Fruit fly (Drosophila melanogaster): ENCODE measurements around the gene CG31735.

CG31735 gene

DNA sequence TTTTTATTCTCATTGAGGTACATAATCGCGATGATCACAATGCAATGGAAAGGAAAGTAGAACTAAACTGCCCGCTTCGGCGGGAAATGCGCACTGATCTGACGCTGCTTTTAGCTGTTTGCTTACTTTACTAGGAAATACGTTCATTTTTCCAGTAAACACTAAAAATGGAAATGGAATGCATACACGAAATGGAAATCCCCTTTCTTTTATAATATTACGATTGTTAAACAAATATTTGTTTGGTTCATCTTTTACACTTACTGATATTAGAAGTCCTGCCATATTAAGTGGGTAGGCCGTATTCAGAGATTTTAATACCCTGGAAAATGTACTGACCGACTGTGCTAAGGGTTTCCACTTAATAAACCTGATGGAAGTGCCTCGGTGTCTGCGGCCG is 5.2 kb downstream of the CG31735 start, which contains the start of gene CG31823:
Gene CG31823, minus strand, starts transcription at position 101 of the 400 bp plus-strand sequence.
- no peak for TF ChIP-seq CG11294 (GFP tag; IDR thresholded peaks at IDR 0.05)
- TF ChIP-seq net (GFP tag; optimal IDR thresholded peaks at IDR 0.05): no peak
- TF ChIP-seq CG9139 (GFP tag; optimal IDR thresholded peaks at IDR 0.05): no peak
- no peak for TF ChIP-seq Sox102F (GFP tag; optimal IDR thresholded peaks at IDR 0.05)
- no peak for TF ChIP-seq CG3032 (tag; optimal IDR thresholded peaks at IDR 0.05)

dm6 chr2L:15902310-15902709 is 7.1 kb downstream of the CG31735 start, which contains the start of gene CG31821:
Gene CG31821 (minus strand): TSS chr2L:15902410.
- TF ChIP-seq CG9139 (GFP tag; optimal IDR thresholded peaks at IDR 0.05): no peak
- TF ChIP-seq CG10631 (GFP tag; optimal IDR thresholded peaks at IDR 0.05): no peak

dm6 chr2L:15903725-15904124 is 8.5 kb downstream of the CG31735 start:
- TF ChIP-seq CG10631 (GFP tag; optimal IDR thresholded peaks at IDR 0.05): no peak
- TF ChIP-seq net (GFP tag; optimal IDR thresholded peaks at IDR 0.05): no peak
- no peak for TF ChIP-seq CG8632 (GFP tag; optimal IDR thresholded peaks at IDR 0.05)
- TF ChIP-seq achi (GFP tag; optimal IDR thresholded peaks at IDR 0.05): no peak
- no peak for TF ChIP-seq CG11762 (GFP tag; optimal IDR thresholded peaks at IDR 0.05; ENCODE audit: insufficient read depth)
- TF ChIP-seq pdm3 (GFP tag; optimal IDR thresholded peaks at IDR 0.05): no peak
- no peak for TF ChIP-seq Lpt (GFP tag; optimal IDR thresholded peaks at IDR 0.05)
- no peak for TF ChIP-seq Sox14 (GFP tag; optimal IDR thresholded peaks at IDR 0.05)
- no peak for TF ChIP-seq CG8119 (GFP tag; IDR thresholded peaks at IDR 0.05)
- TF ChIP-seq Ets21C (GFP tag; optimal IDR thresholded peaks at IDR 0.05): no peak
- TF ChIP-seq lz (GFP tag; optimal IDR thresholded peaks at IDR 0.05): no peak
- TF ChIP-seq CG3032 (tag; optimal IDR thresholded peaks at IDR 0.05): no peak
- TF ChIP-seq Hr4 (GFP tag; optimal IDR thresholded peaks at IDR 0.05): no peak
- no peak for TF ChIP-seq Blimp-1 (GFP tag; optimal IDR thresholded peaks at IDR 0.05)

- peak; percentile 32 for TF ChIP-seq CG3919 (GFP tag; optimal IDR thresholded peaks at IDR 0.05)
- TF ChIP-seq spab (GFP tag; optimal IDR thresholded peaks at IDR 0.05): no peak
- TF ChIP-seq Eip78C (GFP tag): peak; percentile 67
- TF ChIP-seq CG1621 (tag; optimal IDR thresholded peaks at IDR 0.05): no peak
- TF ChIP-seq svp (GFP tag): no peak
- TF ChIP-seq dsx (GFP tag; optimal IDR thresholded peaks at IDR 0.05; ENCODE audit: poor library complexity, severe bottlenecking): peak; percentile 78
These were observed 12.1 kb downstream of the CG31735 start for dm6 chr2L:15907358-15907757.

dm6 chr2L:15908086-15908485 is 12.8 kb downstream of the CG31735 start:
- TF ChIP-seq vri (GFP tag; optimal IDR thresholded peaks at IDR 0.05): peak; percentile 83
- no peak for TF ChIP-seq Gug (GFP tag; IDR thresholded peaks at IDR 0.05)
- no peak for TF ChIP-seq Lpt (GFP tag; optimal IDR thresholded peaks at IDR 0.05)
- TF ChIP-seq svp (GFP tag): peak; percentile 84
- peak; percentile 34 for TF ChIP-seq CG31627 (GFP tag; optimal IDR thresholded peaks at IDR 0.05)
- peak; percentile 18 for TF ChIP-seq CG1621 (tag; optimal IDR thresholded peaks at IDR 0.05)
- no peak for TF ChIP-seq acj6 (GFP tag; optimal IDR thresholded peaks at IDR 0.05)
- TF ChIP-seq Hr39 (GFP tag; optimal IDR thresholded peaks at IDR 0.05): peak; percentile 18
- TF ChIP-seq pdm3 (GFP tag; optimal IDR thresholded peaks at IDR 0.05): peak; percentile 15

DNA sequence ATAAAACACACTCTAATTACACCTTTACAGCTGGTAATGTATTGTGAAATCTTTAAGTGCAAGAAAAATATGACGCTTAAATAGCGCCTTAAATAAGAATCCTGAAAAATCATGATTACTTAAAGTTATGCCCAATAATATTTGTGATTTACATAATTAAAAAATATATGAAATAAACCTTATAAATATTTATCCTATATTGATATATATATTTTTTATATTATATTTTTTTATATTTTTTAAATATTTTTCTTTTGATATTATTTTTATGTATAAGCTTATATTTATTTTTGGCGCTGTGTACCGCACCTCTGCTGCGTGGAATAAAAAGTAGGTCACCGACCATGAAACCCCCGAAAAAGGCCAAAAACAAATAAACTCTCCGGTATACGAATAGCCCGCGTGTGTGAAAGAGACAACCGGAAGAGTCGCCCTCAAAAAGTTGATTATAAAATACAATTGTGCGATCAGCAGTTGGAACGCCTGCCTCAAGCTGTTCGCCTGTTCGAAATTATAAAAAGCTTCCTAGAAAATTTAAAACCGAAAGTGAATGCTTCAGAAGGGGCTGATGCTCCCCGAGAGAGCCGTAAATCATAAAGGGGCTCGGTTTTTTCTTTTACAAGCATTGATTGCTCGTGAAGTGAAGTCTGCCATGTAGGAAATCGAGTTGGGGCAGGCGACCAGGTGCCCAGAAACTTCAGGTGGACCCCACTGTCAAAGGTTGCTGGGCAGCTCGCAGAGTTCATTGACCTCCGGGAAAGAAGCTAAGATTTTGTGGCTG is 13.4 kb downstream of the CG31735 start:
- TF ChIP-seq svp (GFP tag): peak; percentile 98
- peak; percentile 48 for TF ChIP-seq Sox102F (GFP tag; optimal IDR thresholded peaks at IDR 0.05)
- TF ChIP-seq Met (GFP tag; optimal IDR thresholded peaks at IDR 0.05): peak; percentile 35
- TF ChIP-seq CG8632 (GFP tag; optimal IDR thresholded peaks at IDR 0.05): peak; percentile 25
- TF ChIP-seq CG32006 (GFP tag; optimal IDR thresholded peaks at IDR 0.05): no peak
- no peak for TF ChIP-seq CG11762 (GFP tag; optimal IDR thresholded peaks at IDR 0.05; ENCODE audit: insufficient read depth)
- TF ChIP-seq CG9139 (GFP tag; optimal IDR thresholded peaks at IDR 0.05): no peak
- no peak for TF ChIP-seq Sox15 (GFP tag; optimal IDR thresholded peaks at IDR 0.05)
- peak; percentile 96 for TF ChIP-seq fkh (GFP tag; optimal IDR thresholded peaks at IDR 0.05)
- TF ChIP-seq Blimp-1 (GFP tag; optimal IDR thresholded peaks at IDR 0.05): peak; percentile 99
- TF ChIP-seq topi (GFP tag; optimal IDR thresholded peaks at IDR 0.05): peak; percentile 3
- TF ChIP-seq CG34406 (GFP tag; optimal IDR thresholded peaks at IDR 0.05): peak; percentile 51
- TF ChIP-seq Smox (GFP tag; optimal IDR thresholded peaks at IDR 0.05): no peak
- peak; percentile 89 for TF ChIP-seq vri (GFP tag; optimal IDR thresholded peaks at IDR 0.05)
- peak; percentile 92 for TF ChIP-seq Eip75B (GFP tag; optimal IDR thresholded peaks at IDR 0.05)
- TF ChIP-seq Eip93F (GFP tag; optimal IDR thresholded peaks at IDR 0.05): peak; percentile 59
- TF ChIP-seq CG6163 (GFP tag; IDR thresholded peaks at IDR 0.05): peak; percentile 44; the same call in 1 of the 3 replicates
- TF ChIP-seq Lpt (GFP tag; optimal IDR thresholded peaks at IDR 0.05): no peak
- TF ChIP-seq acj6 (GFP tag; optimal IDR thresholded peaks at IDR 0.05): peak; percentile 17
- TF ChIP-seq Eip78C (GFP tag): peak; percentile 17
- TF ChIP-seq CG4318 (GFP tag; optimal IDR thresholded peaks at IDR 0.05): no peak
